Worm (Caenorhabditis elegans): ENCODE measurements around the gene ztf-29.

DNA sequence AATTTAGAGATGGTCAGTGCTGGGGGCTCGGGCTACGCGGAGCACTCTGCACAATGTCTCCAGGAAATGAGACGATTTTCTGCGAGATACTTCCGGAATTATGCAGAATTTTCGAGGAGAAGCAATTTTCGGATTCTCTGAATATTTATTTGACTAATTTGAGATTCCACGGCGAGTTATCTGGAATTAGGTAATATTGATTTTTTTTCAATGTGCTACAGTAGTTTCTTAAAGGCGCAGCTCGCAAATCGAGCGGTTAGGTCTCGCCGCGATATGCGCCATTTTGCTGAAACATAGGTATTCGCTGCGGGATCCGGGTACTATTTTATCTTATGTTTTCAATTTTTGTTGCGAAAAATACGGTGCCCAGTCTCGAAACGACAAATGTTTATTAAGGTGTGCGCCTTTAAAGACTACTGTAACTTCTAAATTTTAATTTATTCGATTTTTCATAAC is 26.3 kb upstream of the ztf-29 start, which contains the start of gene nrps-1:
- TF ChIP-seq him-1 (tag; optimal IDR thresholded peaks at IDR 0.05) (no peak), dao-5 (tag; optimal IDR thresholded peaks at IDR 0.05) (no peak)

Data from whole organism, L4/young adult.